Worm (Caenorhabditis elegans): ENCODE data around the gene C47E8.1.

ce11 chrV:14683291-14683690, 17.5 kb downstream of the C47E8.1 start:
- TF ChIP-seq unc-55 (GFP tag; optimal IDR thresholded peaks at IDR 0.05) (no peak), alr-1 (tag; optimal IDR thresholded peaks at IDR 0.05) (no peak), elt-3 (tag; optimal IDR thresholded peaks at IDR 0.05) (no peak), snpc-4 (tag; optimal IDR thresholded peaks at IDR 0.05) (no peak), sma-9 (GFP tag; optimal IDR thresholded peaks at IDR 0.05) (no peak), sma-9 (tag; optimal IDR thresholded peaks at IDR 0.05) (no peak), aly-2 (tag; optimal IDR thresholded peaks at IDR 0.05) (no peak), skn-1 (tag; optimal IDR thresholded peaks at IDR 0.05) (no peak), elt-1 (tag; optimal IDR thresholded peaks at IDR 0.05) (no peak), egl-27 (tag; optimal IDR thresholded peaks at IDR 0.05) (no peak), lin-39 (tag; optimal IDR thresholded peaks at IDR 0.05) (no peak), ztf-11 (tag; optimal IDR thresholded peaks at IDR 0.05) (no peak)
